Worm (Caenorhabditis elegans): ENCODE results near the gene nhr-195.

ce11 chrV:8980845-8981244 is 8.7 kb upstream of the nhr-195 start, which contains the start of gene str-84:
- TF ChIP-seq W03F9.2 (tag; optimal IDR thresholded peaks at IDR 0.05) (no peak), dao-5 (tag; optimal IDR thresholded peaks at IDR 0.05) (no peak), him-1 (tag; optimal IDR thresholded peaks at IDR 0.05) (no peak)
